Worm (Caenorhabditis elegans): ENCODE data around the gene R02F11.3.
A peak's percentile ranks its signal among the peaks of the same experiment; 100 is the strongest.

R02F11.3 gene

DNA sequence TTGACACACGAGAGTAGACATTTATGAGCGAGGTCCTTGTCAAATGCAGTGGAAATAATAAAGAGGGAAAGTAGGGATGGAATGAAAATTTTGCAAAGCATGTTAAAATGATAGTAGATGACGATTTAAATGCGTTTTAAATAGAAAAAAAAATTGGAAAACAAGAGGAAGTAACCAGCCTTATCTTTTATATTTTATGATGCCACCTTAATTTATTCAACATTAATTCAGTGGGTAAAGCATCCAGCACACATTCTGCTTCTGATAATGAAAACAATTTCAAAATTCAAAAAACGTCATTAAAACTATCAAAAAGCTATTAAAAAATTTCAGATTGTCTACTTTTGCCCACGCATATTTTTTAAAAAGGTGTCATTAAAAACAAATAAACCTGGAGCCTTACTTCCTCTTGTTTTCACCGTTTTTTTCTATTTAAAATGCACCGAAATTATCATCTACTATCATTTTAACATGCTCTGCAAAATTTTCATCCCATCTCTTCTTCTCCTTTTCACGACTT lies 20.4 kb downstream of the R02F11.3 start, which contains the start of the genes Y60C6A.2 and Y60C6A.3:
Gene Y60C6A.2 (minus strand): TSS at position 101 of the 520 bp plus-strand sequence.
Gene Y60C6A.3 (plus strand): TSS at position 470 of the 520 bp plus-strand sequence.
- TF ChIP-seq aha-1 (tag; optimal IDR thresholded peaks at IDR 0.05): no peak

DNA sequence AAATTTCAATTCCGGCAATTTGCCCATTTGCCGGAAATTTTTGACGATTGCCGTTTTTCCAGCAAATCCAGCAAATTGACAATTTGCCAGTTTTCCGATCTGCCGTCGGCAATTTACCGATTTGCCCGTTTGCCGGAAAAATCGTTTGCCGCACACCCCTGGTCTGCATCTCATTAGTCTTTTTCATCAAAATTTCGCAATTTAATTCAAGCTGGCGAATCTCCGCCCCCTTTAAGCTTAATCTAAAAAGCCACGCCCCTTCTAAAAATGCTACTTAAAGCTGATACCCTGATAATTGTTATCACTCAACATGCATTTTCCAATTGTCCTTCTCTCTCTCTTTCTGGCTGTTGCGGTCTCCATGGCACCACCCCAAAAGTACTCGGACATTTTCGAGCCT lies 22.4 kb downstream of the R02F11.3 start, which contains the start of gene Y60C6A.1:
Gene Y60C6A.1 (plus strand): TSS at position 301 of the 400 bp plus-strand sequence.
- TF ChIP-seq nhr-28 (tag; optimal IDR thresholded peaks at IDR 0.05): no peak
- TF ChIP-seq mdl-1 (tag; optimal IDR thresholded peaks at IDR 0.05): no peak
- no peak for TF ChIP-seq nhr-20 (tag; optimal IDR thresholded peaks at IDR 0.05)
- TF ChIP-seq nhr-84 (tag; optimal IDR thresholded peaks at IDR 0.05): no peak
- TF ChIP-seq isw-1 (GFP tag; IDR thresholded peaks at IDR 0.05): no peak
- no peak for TF ChIP-seq unc-30 (tag; optimal IDR thresholded peaks at IDR 0.05)

DNA sequence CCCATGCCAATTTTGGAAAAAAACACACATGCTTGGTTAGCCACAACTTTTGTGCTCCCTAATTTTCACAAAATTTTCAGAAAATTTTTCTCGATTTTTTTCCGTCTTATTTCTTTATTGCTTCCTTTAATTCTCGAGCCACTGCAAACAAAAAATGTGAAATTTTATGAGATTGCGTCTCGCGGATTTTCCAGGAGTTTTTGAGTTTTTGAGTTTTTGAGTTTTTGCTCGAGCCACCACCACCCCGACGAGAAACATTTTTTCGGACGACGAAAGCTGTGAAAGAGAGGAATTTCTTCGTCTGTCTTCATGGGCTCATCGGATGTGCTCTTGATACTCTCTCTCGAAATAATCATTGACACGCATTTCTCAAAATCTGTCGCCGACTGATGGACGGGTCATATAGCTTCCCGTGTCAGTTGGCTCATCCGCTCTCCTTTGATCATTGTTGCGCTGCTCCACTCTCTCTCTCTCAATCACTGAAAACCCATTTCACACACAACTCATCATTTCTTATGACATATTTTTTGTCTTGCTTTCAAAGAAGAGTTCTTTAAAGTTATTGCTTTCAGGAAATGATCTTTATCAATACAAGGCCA lies 28.3 kb downstream of the R02F11.3 start, which contains the start of gene C18G1.1:
Gene C18G1.1 (plus strand): TSS at position 573 of the 599 bp plus-strand sequence.
- TF ChIP-seq alr-1 (tag; optimal IDR thresholded peaks at IDR 0.05; ENCODE audit: borderline replicate concordance): no peak
- peak; percentile 50 for TF ChIP-seq nhr-71 (tag; optimal IDR thresholded peaks at IDR 0.05)
- no peak for TF ChIP-seq tbx-2 (tag; optimal IDR thresholded peaks at IDR 0.05)
- no peak for TF ChIP-seq pax-3 (tag; optimal IDR thresholded peaks at IDR 0.05)
- no peak for TF ChIP-seq ztf-4 (tag; optimal IDR thresholded peaks at IDR 0.05)
- no peak for TF ChIP-seq irx-1 (tag; optimal IDR thresholded peaks at IDR 0.05)
- peak; percentile 59 for TF ChIP-seq rnt-1 (tag; optimal IDR thresholded peaks at IDR 0.05)
- peak; percentile 27 for TF ChIP-seq unc-130 (tag; optimal IDR thresholded peaks at IDR 0.05)
- no peak for TF ChIP-seq ets-5 (GFP tag; IDR thresholded peaks at IDR 0.05)
- no peak for TF ChIP-seq nhr-19 (GFP tag; conservative IDR thresholded peaks at IDR 0.05)
- no peak for TF ChIP-seq ces-1 (GFP tag; optimal IDR thresholded peaks at IDR 0.05)
- TF ChIP-seq aly-2 (tag; optimal IDR thresholded peaks at IDR 0.05): no peak
- TF ChIP-seq Y116A8C.19 (tag; optimal IDR thresholded peaks at IDR 0.05; ENCODE audit: borderline replicate concordance): no peak
- no peak for TF ChIP-seq C04F5.9 (tag; optimal IDR thresholded peaks at IDR 0.05)
- no peak for TF ChIP-seq lin-13 (GFP tag; optimal IDR thresholded peaks at IDR 0.05)
- no peak for TF ChIP-seq grh-1 (GFP tag; IDR thresholded peaks at IDR 0.05)
- TF ChIP-seq snu-23 (GFP tag; optimal IDR thresholded peaks at IDR 0.05): peak; percentile 5
- TF ChIP-seq nhr-85 (tag): no peak
- no peak for TF ChIP-seq mef-2 (tag; optimal IDR thresholded peaks at IDR 0.05)
- TF ChIP-seq tlp-1 (tag; optimal IDR thresholded peaks at IDR 0.05): no peak
- TF ChIP-seq lir-3 (tag; optimal IDR thresholded peaks at IDR 0.05; ENCODE audit: poor library complexity): no peak
- TF ChIP-seq lsy-2 (tag; optimal IDR thresholded peaks at IDR 0.05): peak in 1 of 2 experiments; percentile 26
- no peak for TF ChIP-seq lin-39 (tag; optimal IDR thresholded peaks at IDR 0.05)
- no peak for TF ChIP-seq F16B12.6 (tag; optimal IDR thresholded peaks at IDR 0.05)
- TF ChIP-seq ceh-8 (GFP tag; optimal IDR thresholded peaks at IDR 0.05): no peak
- TF ChIP-seq unc-86 (tag; optimal IDR thresholded peaks at IDR 0.05): no peak

DNA sequence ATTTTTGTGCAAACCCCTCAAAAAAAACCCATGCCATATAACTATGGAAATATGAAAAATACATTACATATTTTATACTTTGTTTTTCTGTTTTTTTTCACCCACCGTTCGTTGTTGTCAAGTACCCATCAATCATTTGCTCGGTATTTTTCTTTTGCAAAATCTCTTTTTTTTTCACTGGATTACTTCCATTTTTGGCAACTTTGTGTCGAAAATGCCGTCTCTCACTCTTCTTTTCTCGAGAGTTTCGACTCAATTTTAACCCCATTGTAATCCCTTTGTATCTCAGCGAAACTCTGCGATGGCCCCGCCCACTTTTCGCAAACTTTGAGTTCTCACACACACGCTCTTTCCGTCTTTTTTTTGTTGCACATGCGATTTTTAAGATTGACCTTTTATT lies 30.6 kb downstream of the R02F11.3 start:
- TF ChIP-seq unc-130 (tag; optimal IDR thresholded peaks at IDR 0.05): no peak
- peak; percentile 24 for TF ChIP-seq lin-14 (GFP tag; optimal IDR thresholded peaks at IDR 0.05)
- no peak for TF ChIP-seq grh-1 (GFP tag; IDR thresholded peaks at IDR 0.05)
- no peak for TF ChIP-seq sup-37 (GFP tag; optimal IDR thresholded peaks at IDR 0.05)
- no peak for TF ChIP-seq dsc-1 (tag; optimal IDR thresholded peaks at IDR 0.05)
- peak; percentile 47 for TF ChIP-seq unc-30 (tag; optimal IDR thresholded peaks at IDR 0.05)
- TF ChIP-seq hlh-17 (GFP tag; optimal IDR thresholded peaks at IDR 0.05; ENCODE audit: borderline replicate concordance): no peak
